Worm (Caenorhabditis elegans): ENCODE results near the gene T23F11.2.

Gene T23F11.2

ce11 chrIII:4665272-4665671 lies 10.0 kb upstream of the T23F11.2 start, which contains the start of gene T23F11.4:
Gene T23F11.4, minus strand, starts transcription at chrIII:4665372.
- TF ChIP-seq B0019.2 (GFP tag; conservative IDR thresholded peaks at IDR 0.05): no peak
- no peak for TF ChIP-seq F52B5.7 (tag; optimal IDR thresholded peaks at IDR 0.05)
- TF ChIP-seq egrh-3 (GFP tag; IDR thresholded peaks at IDR 0.05): no peak
- TF ChIP-seq ztf-6 (GFP tag; IDR thresholded peaks at IDR 0.05): no peak
- no peak for TF ChIP-seq attf-5 (GFP tag; optimal IDR thresholded peaks at IDR 0.05)
- TF ChIP-seq F55B11.4 (tag; optimal IDR thresholded peaks at IDR 0.05; ENCODE audit: borderline replicate concordance, insufficient read depth): no peak
- no peak for TF ChIP-seq B0261.1 (tag; optimal IDR thresholded peaks at IDR 0.05)
- TF ChIP-seq athp-1 (tag; optimal IDR thresholded peaks at IDR 0.05): no peak
- no peak for TF ChIP-seq ztf-26 (tag; optimal IDR thresholded peaks at IDR 0.05)
- TF ChIP-seq snpc-1.1 (tag; optimal IDR thresholded peaks at IDR 0.05; ENCODE audit: insufficient read depth): no peak
- no peak for TF ChIP-seq mxl-1 (tag; optimal IDR thresholded peaks at IDR 0.05)
- no peak for TF ChIP-seq hmg-20 (GFP tag; IDR thresholded peaks at IDR 0.05)
- TF ChIP-seq lin-26 (GFP tag; IDR thresholded peaks at IDR 0.05): no peak

ce11 chrIII:4659426-4659825 lies 4.1 kb upstream of the T23F11.2 start:
- TF ChIP-seq ceh-27 (GFP tag; optimal IDR thresholded peaks at IDR 0.05) (peak; percentile 72), aptf-2 (GFP tag; conservative IDR thresholded peaks at IDR 0.05) (no peak), F10E7.11 (tag; optimal IDR thresholded peaks at IDR 0.05) (no peak), cebp-2 (GFP tag; IDR thresholded peaks at IDR 0.05) (no peak), somi-1 (GFP tag; optimal IDR thresholded peaks at IDR 0.05) (no peak), F57C9.4 (tag; optimal IDR thresholded peaks at IDR 0.05) (no peak), Y53F4B.3 (GFP tag; IDR thresholded peaks at IDR 0.05) (no peak)

- peak; percentile 47 for TF ChIP-seq atf-7 (tag; optimal IDR thresholded peaks at IDR 0.05)
- peak in 1 of 3 experiments; percentile 45 for TF ChIP-seq lin-35 (GFP tag; optimal IDR thresholded peaks at IDR 0.05)
- TF ChIP-seq unc-62 (GFP tag; optimal IDR thresholded peaks at IDR 0.05): no peak
- no peak for TF ChIP-seq B0336.3 (GFP tag; IDR thresholded peaks at IDR 0.05)
- no peak for TF ChIP-seq tbp1 (GFP tag; optimal IDR thresholded peaks at IDR 0.05)
- no peak for TF ChIP-seq Y95B8A.8 (GFP tag; IDR thresholded peaks at IDR 0.05)
- TF ChIP-seq F49E8.2 (tag; optimal IDR thresholded peaks at IDR 0.05; ENCODE audit: insufficient read depth): no peak
- no peak for TF ChIP-seq dox-1 (GFP tag; IDR thresholded peaks at IDR 0.05)
- no peak for TF ChIP-seq pbrm-1 (GFP tag; IDR thresholded peaks at IDR 0.05)
- no peak for TF ChIP-seq ceh-91 (GFP tag; IDR thresholded peaks at IDR 0.05)
- TF ChIP-seq K12H6.12 (tag; optimal IDR thresholded peaks at IDR 0.05): peak; percentile 60
- no peak for TF ChIP-seq nhr-80 (tag; optimal IDR thresholded peaks at IDR 0.05)
- no peak for TF ChIP-seq snpc-3.4 (tag; optimal IDR thresholded peaks at IDR 0.05)
- TF ChIP-seq cebp-1 (GFP tag; IDR thresholded peaks at IDR 0.05): no peak
- TF ChIP-seq cebp-1 (tag; optimal IDR thresholded peaks at IDR 0.05): peak; percentile 86
These were observed 3.1 kb upstream of the T23F11.2 start, which contains the start of gene cdka-1 for ce11 chrIII:4658384-4658844. Gene cdka-1, plus strand, starts transcription at chrIII:4658794.

- no peak for TF ChIP-seq madf-8 (GFP tag; conservative IDR thresholded peaks at IDR 0.05)
- no peak for TF ChIP-seq lin-40 (tag; optimal IDR thresholded peaks at IDR 0.05)
- no peak for TF ChIP-seq hlh-12 (tag; optimal IDR thresholded peaks at IDR 0.05)
- TF ChIP-seq ama-1 (optimal IDR thresholded peaks at IDR 0.05): no peak
- TF ChIP-seq ama-1 (GFP tag; optimal IDR thresholded peaks at IDR 0.05): no peak
- TF ChIP-seq dpff-1 (tag; optimal IDR thresholded peaks at IDR 0.05): no peak
- no peak for TF ChIP-seq chd-7 (tag; optimal IDR thresholded peaks at IDR 0.05)
- no peak for TF ChIP-seq gei-17 (GFP tag; optimal IDR thresholded peaks at IDR 0.05)
- no peak for TF ChIP-seq sptf-2 (GFP tag; optimal IDR thresholded peaks at IDR 0.05)
- TF ChIP-seq hmg-1.2 (GFP tag; IDR thresholded peaks at IDR 0.05): no peak
- TF ChIP-seq aptf-2 (GFP tag; conservative IDR thresholded peaks at IDR 0.05): no peak
- no peak for TF ChIP-seq tbx-9 (tag; optimal IDR thresholded peaks at IDR 0.05; ENCODE audit: borderline replicate concordance)
- TF ChIP-seq ceh-27 (GFP tag; optimal IDR thresholded peaks at IDR 0.05): no peak
These were observed 2.1 kb upstream of the T23F11.2 start for ce11 chrIII:4657386-4657785.
